Worm (Caenorhabditis elegans) whole organism, L4/young adult: ENCODE data around the gene frm-8.

ENCODE experiments used
- W03F9.2 ChIP-seq: fragments of 150-350 bp; optimal IDR thresholded peaks from 2 replicates; lab custom pipeline; 2014; ENCODE audit warnings: missing biosample characterization, missing genetic modification characterization
- him-1 ChIP-seq: sonication (generic microtip); optimal IDR thresholded peaks from 2 replicates; lab custom pipeline; 2016; ENCODE audit warnings: missing genotype, missing genetic modification reagents, missing genetic modification characterization, missing compliant biosample characterization

- no peak for TF ChIP-seq him-1 (tag; lab: Kevin White, UChicago)
- no peak for TF ChIP-seq W03F9.2 (tag; lab: Kevin White, UChicago)
These were observed 48.4 kb downstream of the frm-8 start for ce11 chrIII:3170538-3170937.
